Worm (Caenorhabditis elegans): Measurements from ENCODE around the gene phat-3.
A peak's percentile ranks its signal among the peaks of the same experiment; 100 is the strongest.

phat-3 gene

DNA sequence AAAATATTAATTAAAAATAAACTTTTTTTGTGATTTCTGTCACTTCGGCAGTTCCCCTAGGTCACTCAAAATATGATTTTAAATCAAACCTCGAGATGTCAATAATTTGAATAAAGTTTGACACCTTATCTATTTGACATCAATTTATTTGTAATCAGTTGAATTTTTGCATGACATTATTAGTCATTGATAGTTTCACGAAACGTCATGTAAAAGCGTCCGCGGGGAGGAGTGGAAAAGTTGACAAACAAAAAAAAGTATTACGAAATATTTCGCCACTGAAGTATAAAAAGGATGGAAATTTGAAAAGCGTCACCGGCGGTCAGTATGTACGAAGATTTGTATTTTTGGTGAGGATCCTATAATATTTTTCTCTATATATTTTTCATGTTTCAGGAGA, 19.0 kb upstream of the phat-3 start, which contains the start of gene K09D9.1 (continued):
- no peak for TF ChIP-seq fos-1 (tag; optimal IDR thresholded peaks at IDR 0.05)
- peak; percentile 97 for TF ChIP-seq dmd-6 (GFP tag; IDR thresholded peaks at IDR 0.05)
- no peak for TF ChIP-seq F26F4.8 (GFP tag; conservative IDR thresholded peaks at IDR 0.05)
- no peak for TF ChIP-seq tra-1 (GFP tag; IDR thresholded peaks at IDR 0.05)
- no peak for TF ChIP-seq ZK546.5 (tag; optimal IDR thresholded peaks at IDR 0.05)
- TF ChIP-seq nhr-77 (tag; optimal IDR thresholded peaks at IDR 0.05): peak; percentile 86
- no peak for TF ChIP-seq arid-1 (GFP tag; conservative IDR thresholded peaks at IDR 0.05)
- no peak for TF ChIP-seq zip-11 (GFP tag; IDR thresholded peaks at IDR 0.05)
- peak; percentile 79 for TF ChIP-seq hlh-30 (tag; optimal IDR thresholded peaks at IDR 0.05; ENCODE audit: insufficient read depth)
- TF ChIP-seq lsy-2 (tag; optimal IDR thresholded peaks at IDR 0.05): no peak
- TF ChIP-seq spr-1 (tag; optimal IDR thresholded peaks at IDR 0.05): no peak
- TF ChIP-seq vab-7 (GFP tag; IDR thresholded peaks at IDR 0.05): no peak
- TF ChIP-seq jun-1 (tag; optimal IDR thresholded peaks at IDR 0.05): no peak
- no peak for TF ChIP-seq F37D6.2 (tag; optimal IDR thresholded peaks at IDR 0.05)
- no peak for TF ChIP-seq ztf-11 (tag; optimal IDR thresholded peaks at IDR 0.05)
- no peak for TF ChIP-seq snpc-1.2 (GFP tag; IDR thresholded peaks at IDR 0.05)
- no peak for TF ChIP-seq F44E2.7 (GFP tag; IDR thresholded peaks at IDR 0.05)
- 0 out of 2 replicates have a peak, but pooled peaks have one; percentile 45 for TF ChIP-seq lin-1 (GFP tag; IDR thresholded peaks at IDR 0.05)
- TF ChIP-seq saeg-2 (GFP tag; IDR thresholded peaks at IDR 0.05): no peak
- no peak for TF ChIP-seq Y105C5A.15 (GFP tag; IDR thresholded peaks at IDR 0.05)
- no peak for TF ChIP-seq D1046.2 (GFP tag; IDR thresholded peaks at IDR 0.05)
- TF ChIP-seq ces-1 (GFP tag; optimal IDR thresholded peaks at IDR 0.05): no peak
- TF ChIP-seq nhr-111 (GFP tag; optimal IDR thresholded peaks at IDR 0.05): no peak
- no peak for TF ChIP-seq set-16 (GFP tag; IDR thresholded peaks at IDR 0.05)
- no peak for TF ChIP-seq aly-2 (tag; optimal IDR thresholded peaks at IDR 0.05)
- peak; percentile 14 for TF ChIP-seq dpl-1 (GFP tag; optimal IDR thresholded peaks at IDR 0.05)
- no peak for TF ChIP-seq zag-1 (tag; optimal IDR thresholded peaks at IDR 0.05)
- no peak for TF ChIP-seq ceh-28 (tag; optimal IDR thresholded peaks at IDR 0.05)
- no peak for TF ChIP-seq mxl-2 (GFP tag; conservative IDR thresholded peaks at IDR 0.05)
- no peak for TF ChIP-seq snpc-4 (tag; optimal IDR thresholded peaks at IDR 0.05)
- peak; percentile 75 for TF ChIP-seq pqm-1 (tag; optimal IDR thresholded peaks at IDR 0.05)
- TF ChIP-seq nhr-42 (GFP tag; IDR thresholded peaks at IDR 0.05): no peak
- TF ChIP-seq ceh-44 (GFP tag; IDR thresholded peaks at IDR 0.05): no peak
- peak; percentile 78 for TF ChIP-seq php-3 (GFP tag; IDR thresholded peaks at IDR 0.05)
- TF ChIP-seq lin-39 (tag; optimal IDR thresholded peaks at IDR 0.05): no peak
- TF ChIP-seq lim-7 (GFP tag; IDR thresholded peaks at IDR 0.05): no peak
- TF ChIP-seq ctbp-1 (GFP tag; IDR thresholded peaks at IDR 0.05): no peak
- peak; percentile 81 for TF ChIP-seq nhr-28 (tag; optimal IDR thresholded peaks at IDR 0.05)
- no peak for TF ChIP-seq unc-39 (tag; optimal IDR thresholded peaks at IDR 0.05)
- TF ChIP-seq nhr-6 (tag; optimal IDR thresholded peaks at IDR 0.05): peak; percentile 17
- no peak for TF ChIP-seq nhr-237 (tag; optimal IDR thresholded peaks at IDR 0.05)
- no peak for TF ChIP-seq ceh-62 (tag; optimal IDR thresholded peaks at IDR 0.05)
- peak; percentile 95 for TF ChIP-seq zip-2 (tag; optimal IDR thresholded peaks at IDR 0.05)
- TF ChIP-seq pha-4 (GFP tag; IDR thresholded peaks at IDR 0.05): peak; percentile 38; the same call in 1 of the 2 replicates
- TF ChIP-seq pha-4 (tag; optimal IDR thresholded peaks at IDR 0.05): peak; percentile 29
- no peak for TF ChIP-seq mdl-1 (tag; optimal IDR thresholded peaks at IDR 0.05)
- no peak for TF ChIP-seq egl-43 (GFP tag; IDR thresholded peaks at IDR 0.05)
- no peak for TF ChIP-seq Y5F2A.4 (GFP tag; optimal IDR thresholded peaks at IDR 0.05)
- TF ChIP-seq ceh-82 (tag; optimal IDR thresholded peaks at IDR 0.05): no peak
- no peak for TF ChIP-seq lin-13 (GFP tag; optimal IDR thresholded peaks at IDR 0.05)
- no peak for TF ChIP-seq daf-8 (GFP tag; IDR thresholded peaks at IDR 0.05)
- no peak for TF ChIP-seq lin-29 (GFP tag; IDR thresholded peaks at IDR 0.05)
- no peak for TF ChIP-seq ama-1 (optimal IDR thresholded peaks at IDR 0.05)
- peak; percentile 93 for TF ChIP-seq dve-1 (tag; optimal IDR thresholded peaks at IDR 0.05; ENCODE audit: insufficient read depth)
